Worm (Caenorhabditis elegans) whole organism, L3 larva: Measurements from ENCODE around the gene ints-11.

Experiments
- ZK546.5 ChIP-seq: sonication (generic microtip); optimal IDR thresholded peaks from 2 replicates; lab custom pipeline; 2017; ENCODE audit warnings: missing biosample characterization, missing genetic modification characterization
- aly-2 ChIP-seq: fragments of 150-350 bp; optimal IDR thresholded peaks from 2 replicates; lab custom pipeline; 2014; ENCODE audit warnings: missing biosample characterization, missing genetic modification characterization
- ama-1 ChIP-seq: fragments of 150-350 bp; optimal IDR thresholded peaks from 2 replicates; lab custom pipeline; 2018
- ceh-28 ChIP-seq: fragments of 150-350 bp; optimal IDR thresholded peaks from 2 replicates; lab custom pipeline; 2014; ENCODE audit warnings: missing biosample characterization, missing genetic modification reagents, missing genetic modification characterization
- ceh-9 ChIP-seq: sonication (generic microtip); optimal IDR thresholded peaks from 2 replicates; lab custom pipeline; 2018; ENCODE audit warnings: missing biosample characterization, missing genetic modification characterization
- egl-5 ChIP-seq: fragments of 150-350 bp; optimal IDR thresholded peaks from 2 replicates; lab custom pipeline; 2017; ENCODE audit warnings: missing biosample characterization, missing genetic modification reagents, missing genetic modification characterization, inconsistent platforms
- elt-1 ChIP-seq: fragments of 150-350 bp; optimal IDR thresholded peaks from 2 replicates; lab custom pipeline; 2014; ENCODE audit warnings: missing biosample characterization, missing genetic modification characterization
- elt-3 ChIP-seq, 3 experiments: fragments of 150-350 bp in 1 of 3; sonication (generic microtip) in 2 of 3; optimal IDR thresholded peaks; 2 replicates in 2 of 3; 4 replicates in 1 of 3; lab custom pipeline; 2014 to 2017; ENCODE audit warnings: missing biosample characterization in 3 of 3, missing genetic modification characterization in 3 of 3
- eor-1 ChIP-seq, 2 experiments: fragments of 150-350 bp; optimal IDR thresholded peaks; 2 replicates each; lab custom pipeline; 2014 to 2018; ENCODE audit warnings: missing biosample characterization in 2 of 2, missing genetic modification characterization in 2 of 2
- fkh-10 ChIP-seq: sonication (generic microtip); optimal IDR thresholded peaks from 2 replicates; lab custom pipeline; 2017; ENCODE audit warnings: missing biosample characterization, missing genetic modification reagents, missing genetic modification characterization
- fkh-2 ChIP-seq: fragments of 150-350 bp; optimal IDR thresholded peaks from 2 replicates; lab custom pipeline; 2014; ENCODE audit warnings: missing biosample characterization, missing genetic modification reagents, missing genetic modification characterization
- fos-1 ChIP-seq: fragments of 150-350 bp; optimal IDR thresholded peaks from 2 replicates; lab custom pipeline; 2014; ENCODE audit warnings: missing biosample characterization, missing genetic modification characterization
- hmg-11 ChIP-seq: sonication (generic microtip); optimal IDR thresholded peaks from 2 replicates; lab custom pipeline; 2016; ENCODE audit warnings: missing genetic modification characterization, missing compliant biosample characterization
- jun-1 ChIP-seq: fragments of 150-350 bp; optimal IDR thresholded peaks from 2 replicates; lab custom pipeline; 2014; ENCODE audit warnings: missing biosample characterization, missing genetic modification reagents, missing genetic modification characterization
- lsy-12 ChIP-seq: sonication (generic microtip); optimal IDR thresholded peaks from 2 replicates; lab custom pipeline; 2016; ENCODE audit warnings: mild to moderate bottlenecking, missing genetic modification characterization, missing compliant biosample characterization
- mdl-1 ChIP-seq: fragments of 150-350 bp; optimal IDR thresholded peaks from 2 replicates; lab custom pipeline; 2014; ENCODE audit warnings: missing biosample characterization, missing genetic modification characterization
- nfya-1 ChIP-seq: sonication (generic microtip); optimal IDR thresholded peaks from 2 replicates; lab custom pipeline; 2017; ENCODE audit warnings: missing genetic modification characterization, mild to moderate bottlenecking, missing compliant biosample characterization, antibody characterized with exemption, moderate library complexity; ENCODE audit not compliant: insufficient read depth
- nhr-11 ChIP-seq: fragments of 150-350 bp; optimal IDR thresholded peaks from 2 replicates; lab custom pipeline; 2014; ENCODE audit warnings: missing biosample characterization, missing genetic modification characterization
- nhr-12 ChIP-seq: fragments of 150-350 bp; optimal IDR thresholded peaks from 2 replicates; lab custom pipeline; 2014; ENCODE audit warnings: missing biosample characterization, missing genetic modification characterization
- nhr-23 ChIP-seq: fragments of 150-350 bp; optimal IDR thresholded peaks from 2 replicates; lab custom pipeline; 2014; ENCODE audit warnings: missing biosample characterization, missing genetic modification reagents, missing genetic modification characterization
- nhr-237 ChIP-seq: fragments of 150-350 bp; optimal IDR thresholded peaks from 2 replicates; lab custom pipeline; 2014; ENCODE audit warnings: missing biosample characterization, missing genetic modification characterization
- nhr-28 ChIP-seq: fragments of 150-350 bp; optimal IDR thresholded peaks from 2 replicates; lab custom pipeline; 2014; ENCODE audit warnings: missing biosample characterization, missing genetic modification characterization
- nhr-67 ChIP-seq: fragments of 150-350 bp; optimal IDR thresholded peaks from 2 replicates; lab custom pipeline; 2014; ENCODE audit warnings: missing biosample characterization, missing genetic modification characterization
- nhr-77 ChIP-seq: fragments of 150-350 bp; optimal IDR thresholded peaks from 2 replicates; lab custom pipeline; 2014; ENCODE audit warnings: missing biosample characterization, missing genetic modification characterization
- pha-4 ChIP-seq: fragments of 150-350 bp; optimal IDR thresholded peaks from 2 replicates; lab custom pipeline; 2014; ENCODE audit warnings: missing biosample characterization, missing genetic modification reagents, missing genetic modification characterization
- pqm-1 ChIP-seq: fragments of 150-350 bp; optimal IDR thresholded peaks from 2 replicates; lab custom pipeline; 2017; ENCODE audit warnings: missing biosample characterization, missing genetic modification characterization, inconsistent platforms
- skn-1 ChIP-seq: fragments of 150-350 bp; optimal IDR thresholded peaks from 2 replicates; lab custom pipeline; 2014; ENCODE audit warnings: missing biosample characterization, missing genetic modification characterization
- snpc-4 ChIP-seq: fragments of 150-350 bp; optimal IDR thresholded peaks from 2 replicates; lab custom pipeline; 2014; ENCODE audit warnings: missing biosample characterization, missing genetic modification characterization
- tbx-2 ChIP-seq: sonication (generic microtip); optimal IDR thresholded peaks from 2 replicates; lab custom pipeline; 2016; ENCODE audit warnings: mild to moderate bottlenecking, missing genetic modification characterization, missing compliant biosample characterization
- unc-39 ChIP-seq: sonication (generic microtip); optimal IDR thresholded peaks from 4 replicates; lab custom pipeline; 2017; ENCODE audit warnings: missing biosample characterization, missing genetic modification characterization
- zag-1 ChIP-seq: fragments of 150-350 bp; optimal IDR thresholded peaks from 2 replicates; lab custom pipeline; 2014; ENCODE audit warnings: missing biosample characterization, missing genetic modification characterization
- ztf-11 ChIP-seq: fragments of 150-350 bp; optimal IDR thresholded peaks from 2 replicates; lab custom pipeline; 2014; ENCODE audit warnings: missing biosample characterization, missing genetic modification characterization
- ztf-4 ChIP-seq: fragments of 150-350 bp; optimal IDR thresholded peaks from 2 replicates; lab custom pipeline; 2014; ENCODE audit warnings: missing biosample characterization, missing genetic modification characterization

Gene ints-11

ce11 chrII:8156845-8157373 is 13.6 kb upstream of the ints-11 start, which contains the start of the genes tub-1 and tmem-138:
tub-1 (minus strand) TSS chrII:8156945.
tmem-138 (plus strand) TSS chrII:8157323.
- TF ChIP-seq ztf-4 (no peak), nhr-11 (tag; lab: Kevin White, UChicago) (peak; percentile 44)

DNA sequence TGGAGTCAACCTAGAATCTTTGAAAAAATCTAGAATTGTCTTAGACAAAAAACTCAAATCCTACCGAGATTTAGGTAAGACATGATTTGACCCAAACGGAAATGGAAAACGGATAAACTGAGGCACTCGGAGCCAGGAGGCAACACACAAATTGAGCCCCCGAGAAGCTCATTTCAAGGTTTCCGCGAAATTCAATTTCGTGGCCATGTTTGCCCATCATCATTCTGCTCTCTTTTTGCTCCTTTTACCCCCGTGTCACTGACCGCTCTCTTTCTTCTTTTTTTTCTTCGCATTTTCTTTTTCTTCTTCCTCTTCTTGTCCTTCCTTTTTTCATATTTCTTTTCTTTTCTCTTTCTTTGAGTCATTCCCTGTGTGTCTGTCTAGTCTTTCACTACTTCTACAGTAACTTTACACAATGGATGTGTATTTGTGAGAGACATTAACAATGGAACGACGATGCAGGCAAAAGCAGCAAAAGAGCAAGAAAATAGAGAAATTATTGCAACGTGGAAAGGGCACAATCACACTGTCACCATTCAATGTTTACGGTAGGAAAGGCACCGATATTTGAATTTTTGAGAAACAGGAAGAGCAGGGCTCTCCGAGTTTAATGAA is 9.5 kb upstream of the ints-11 start:
- TF ChIP-seq fkh-10 (GFP tag; lab: Kevin White, UChicago), result peak; percentile 37
- TF ChIP-seq pha-4 (tag; lab: Kevin White, UChicago), result peak; percentile 60
- no peak for TF ChIP-seq zag-1
- TF ChIP-seq nhr-77 (tag; lab: Kevin White, UChicago), result no peak
- TF ChIP-seq ZK546.5 (tag; lab: Kevin White, UChicago), result no peak
- TF ChIP-seq nhr-23 (tag; lab: Kevin White, UChicago), result no peak
- TF ChIP-seq nhr-67 (tag; lab: Kevin White, UChicago), result no peak
- TF ChIP-seq fkh-2 (tag; lab: Kevin White, UChicago), result no peak

- TF ChIP-seq fkh-2 (tag; lab: Kevin White, UChicago), result no peak
- TF ChIP-seq unc-39 (tag; lab: Kevin White, UChicago), result no peak
- no peak for TF ChIP-seq aly-2 (tag; lab: Kevin White, UChicago)
- TF ChIP-seq lsy-12 (tag; lab: Kevin White, UChicago), result no peak
- TF ChIP-seq nhr-12 (tag; lab: Kevin White, UChicago), result no peak
- TF ChIP-seq mdl-1 (tag; lab: Kevin White, UChicago), result no peak
- no peak for TF ChIP-seq ceh-28 (tag; lab: Kevin White, UChicago)
- TF ChIP-seq skn-1 (tag; lab: Kevin White, UChicago), result no peak
- no peak for TF ChIP-seq zag-1
- no peak for TF ChIP-seq pqm-1 (tag; lab: Kevin White, UChicago)
- TF ChIP-seq nhr-237, result no peak
- no peak for TF ChIP-seq pha-4 (tag; lab: Kevin White, UChicago)
- no peak for TF ChIP-seq ceh-9 (tag; lab: Kevin White, UChicago)
- TF ChIP-seq snpc-4 (tag; lab: Kevin White, UChicago), result no peak
- no peak for TF ChIP-seq ztf-11 (tag; lab: Kevin White, UChicago)
- TF ChIP-seq nhr-23 (tag; lab: Kevin White, UChicago), result no peak
- no peak for TF ChIP-seq elt-3 (tag; optimal IDR thresholded peaks at IDR 0.05; lab: Kevin White, UChicago)
- TF ChIP-seq, all 47 proteins: peak for 0
These were observed 6.7 kb upstream of the ints-11 start, which contains the start of gene F10B5.3 for ce11 chrII:8149930-8150329. F10B5.3 (minus strand) TSS chrII:8150030.

DNA sequence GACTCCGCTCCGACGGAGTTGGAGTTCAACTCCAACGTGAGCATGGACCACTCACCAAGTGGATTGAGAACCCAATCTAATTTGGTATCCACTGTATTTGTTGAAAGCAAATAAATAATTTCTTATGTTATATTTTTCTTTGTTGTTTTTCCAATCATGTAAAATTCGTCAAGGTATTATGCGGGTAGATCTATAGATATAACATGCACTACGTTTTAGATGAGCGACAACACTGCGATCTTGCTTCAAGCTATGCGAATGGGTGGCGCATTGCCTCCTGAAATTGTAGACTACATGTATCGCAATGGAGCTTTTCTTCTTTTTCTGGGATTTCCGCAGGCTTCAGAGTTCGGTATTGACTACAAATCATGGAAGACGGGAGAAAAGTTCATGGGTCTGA is 1.3 kb upstream of the ints-11 start, which contains the start of gene F10B5.2:
F10B5.2 (plus strand) TSS at position 220 of the 400 bp plus-strand sequence.
- no peak for TF ChIP-seq jun-1 (tag; lab: Kevin White, UChicago)
- TF ChIP-seq egl-5 (tag; lab: Kevin White, UChicago), result no peak
- no peak for TF ChIP-seq zag-1
- TF ChIP-seq nfya-1 (tag; lab: Kevin White, UChicago), result no peak
- TF ChIP-seq elt-3 (tag; optimal IDR thresholded peaks at IDR 0.05; lab: Kevin White, UChicago), result no peak
- no peak for TF ChIP-seq tbx-2 (tag; lab: Kevin White, UChicago)

DNA sequence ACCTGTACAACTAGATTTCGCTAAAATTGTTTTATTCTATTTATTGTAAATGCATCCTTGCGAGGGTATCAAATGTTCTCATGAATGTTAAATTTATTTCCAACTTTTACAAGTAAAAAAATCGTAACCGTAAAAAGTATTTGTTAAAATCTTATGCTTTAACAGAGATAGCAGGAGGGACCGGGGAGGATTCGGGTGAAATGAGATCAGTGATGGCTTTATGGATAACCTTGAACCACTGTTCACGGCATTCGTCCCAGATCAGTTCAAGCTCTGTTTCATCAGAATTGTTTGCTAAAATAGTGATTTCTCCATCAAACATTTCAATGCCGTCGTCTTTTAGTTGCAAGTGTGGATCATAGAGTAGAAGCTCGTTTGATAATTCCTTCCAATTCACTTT is 2.1 kb downstream of the ints-11 start:
- TF ChIP-seq nhr-23 (tag; lab: Kevin White, UChicago) (no peak), ZK546.5 (tag; lab: Kevin White, UChicago) (no peak), pqm-1 (tag; lab: Kevin White, UChicago) (no peak), nhr-237 (no peak), fos-1 (tag; lab: Kevin White, UChicago) (no peak), eor-1 (tag; optimal IDR thresholded peaks at IDR 0.05; lab: Kevin White, UChicago) (no peak), unc-39 (tag; lab: Kevin White, UChicago) (no peak), hmg-11 (no peak), nhr-28 (tag; lab: Kevin White, UChicago) (no peak), ama-1 (no peak), lsy-12 (tag; lab: Kevin White, UChicago) (no peak), aly-2 (tag; lab: Kevin White, UChicago) (no peak), elt-1 (tag; lab: Kevin White, UChicago) (no peak), ztf-4 (no peak), egl-5 (tag; lab: Kevin White, UChicago) (no peak)
- TF ChIP-seq, all 47 proteins: peak for 0
